Fruit fly (Drosophila melanogaster): ENCODE results near the gene lsn.

DNA sequence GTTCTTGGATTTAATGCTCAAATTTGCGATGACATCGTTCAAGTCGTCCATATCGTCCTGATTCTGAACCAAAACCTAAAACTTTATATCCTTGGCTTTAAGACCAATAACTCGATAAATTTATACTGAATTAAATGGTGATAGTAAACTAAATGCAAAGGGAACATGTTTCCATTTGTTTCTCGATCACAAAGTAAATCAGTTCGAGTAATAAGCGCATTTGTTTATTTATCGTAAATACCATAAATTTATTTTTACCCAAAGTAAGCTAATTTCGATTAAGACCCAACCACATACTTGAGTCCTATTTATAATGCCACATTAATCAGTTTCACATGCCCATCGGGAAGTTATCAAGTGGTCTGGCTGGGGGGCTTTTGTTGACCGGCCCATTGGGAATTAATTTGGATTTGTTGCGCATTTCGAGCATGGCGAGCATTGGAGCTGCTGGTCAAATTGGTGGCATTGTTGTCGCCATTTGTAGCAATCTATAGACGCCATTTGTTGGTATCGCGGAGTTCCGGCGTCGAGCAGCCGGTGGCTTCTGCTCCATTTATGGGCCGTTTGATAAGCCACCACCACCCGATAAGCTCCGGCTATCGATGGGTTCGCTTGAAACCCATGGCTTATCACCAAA, 4.6 kb downstream of the lsn start, which contains the start of gene CG31174:
- TF ChIP-seq CG12605 (GFP tag; IDR thresholded peaks at IDR 0.05) (no peak), D1 (tag; optimal IDR thresholded peaks at IDR 0.05) (no peak), EcR (GFP tag; optimal IDR thresholded peaks at IDR 0.05) (no peak), CG4496 (GFP tag; IDR thresholded peaks at IDR 0.05) (no peak), Ets98B (GFP tag; IDR thresholded peaks at IDR 0.05) (no peak), CG17806 (tag; optimal IDR thresholded peaks at IDR 0.05) (no peak), Snoo (tag; optimal IDR thresholded peaks at IDR 0.05) (no peak), rn (GFP tag; IDR thresholded peaks at IDR 0.05) (no peak)
